Fruit fly (Drosophila melanogaster): ENCODE results near the gene CG8132.

Gene CG8132

dm6 chr3R:9430344-9431253 is 29.3 kb downstream of the CG8132 start (continued):
- TF ChIP-seq CG10959 (GFP tag; IDR thresholded peaks at IDR 0.05) (no peak), CG10209 (GFP tag; optimal IDR thresholded peaks at IDR 0.05) (no peak), pzg (GFP tag; optimal IDR thresholded peaks at IDR 0.05) (no peak), tin (GFP tag; optimal IDR thresholded peaks at IDR 0.05) (no peak), CG14014 (GFP tag; IDR thresholded peaks at IDR 0.05) (0 out of 2 replicates have a peak, but pooled peaks have one; percentile 18), twi (tag; optimal IDR thresholded peaks at IDR 0.05) (no peak), CG9932 (GFP tag; IDR thresholded peaks at IDR 0.05) (peak; percentile 52), Sry-δ (GFP tag; optimal IDR thresholded peaks at IDR 0.05) (no peak), gce (GFP tag; IDR thresholded peaks at IDR 0.05) (no peak), sc (optimal IDR thresholded peaks at IDR 0.05) (no peak), sc (GFP tag; optimal IDR thresholded peaks at IDR 0.05) (no peak), Optix (GFP tag; IDR thresholded peaks at IDR 0.05) (no peak), lola (GFP tag; optimal IDR thresholded peaks at IDR 0.05) (no peak), pita (GFP tag; optimal IDR thresholded peaks at IDR 0.05) (no peak), CG6765 (GFP tag; optimal IDR thresholded peaks at IDR 0.05) (no peak), YL-1 (GFP tag; optimal IDR thresholded peaks at IDR 0.05) (no peak), trh (GFP tag; optimal IDR thresholded peaks at IDR 0.05) (no peak), CG17912 (GFP tag; optimal IDR thresholded peaks at IDR 0.05) (no peak), stc (GFP tag; IDR thresholded peaks at IDR 0.05) (0 out of 2 replicates have a peak, but pooled peaks have one; percentile 37), CG10565 (GFP tag; optimal IDR thresholded peaks at IDR 0.05) (no peak), CG2202 (tag; optimal IDR thresholded peaks at IDR 0.05) (no peak), az2 (GFP tag; optimal IDR thresholded peaks at IDR 0.05) (no peak), Fer1 (GFP tag; optimal IDR thresholded peaks at IDR 0.05) (peak; percentile 60), CG11247 (GFP tag; IDR thresholded peaks at IDR 0.05) (no peak), CG4820 (GFP tag; optimal IDR thresholded peaks at IDR 0.05) (no peak), Meics (GFP tag; optimal IDR thresholded peaks at IDR 0.05) (peak; percentile 55), eyg (GFP tag; optimal IDR thresholded peaks at IDR 0.05) (no peak), pros (GFP tag; optimal IDR thresholded peaks at IDR 0.05) (no peak), al (GFP tag; IDR thresholded peaks at IDR 0.05) (peak; percentile 43; the same call in 1 of the 2 replicates), Taf1 (GFP tag; IDR thresholded peaks at IDR 0.05) (no peak), fru (optimal IDR thresholded peaks at IDR 0.05) (no peak), mld (GFP tag; IDR thresholded peaks at IDR 0.05; ENCODE audit: partially characterized antibody) (no peak), insv (GFP tag; optimal IDR thresholded peaks at IDR 0.05) (no peak), onecut (GFP tag; IDR thresholded peaks at IDR 0.05) (no peak), CG5180 (GFP tag; optimal IDR thresholded peaks at IDR 0.05) (no peak), H2.0 (GFP tag; IDR thresholded peaks at IDR 0.05) (no peak), C15 (GFP tag; IDR thresholded peaks at IDR 0.05) (no peak), Oli (tag; optimal IDR thresholded peaks at IDR 0.05) (peak; percentile 52), esg (GFP tag; conservative IDR thresholded peaks at IDR 0.05) (peak; percentile 45; the same call in 1 of the 2 replicates), chinmo (GFP tag; IDR thresholded peaks at IDR 0.05; ENCODE audit: partially characterized antibody) (peak; percentile 97), zfh2 (GFP tag; optimal IDR thresholded peaks at IDR 0.05) (peak; percentile 4), CG6654 (GFP tag; optimal IDR thresholded peaks at IDR 0.05) (no peak), crc (GFP tag; optimal IDR thresholded peaks at IDR 0.05) (no peak), bbx (GFP tag; IDR thresholded peaks at IDR 0.05; ENCODE audit: partially characterized antibody) (no peak), jigr1 (GFP tag; IDR thresholded peaks at IDR 0.05) (no peak), CG14965 (GFP tag; optimal IDR thresholded peaks at IDR 0.05; ENCODE audit: borderline replicate concordance) (no peak), BEAF-32 (GFP tag; optimal IDR thresholded peaks at IDR 0.05) (no peak), CG17361 (GFP tag; IDR thresholded peaks at IDR 0.05) (no peak), pfk (GFP tag; optimal IDR thresholded peaks at IDR 0.05) (no peak)
